Worm (Caenorhabditis elegans): ENCODE measurements around the gene Y53F4B.20.

Y53F4B.20 gene

ce11 chrII:15135886-15136285 lies 51.6 kb downstream of the Y53F4B.20 start, which contains the start of gene Y53F4B.25:
TSS of gene Y53F4B.25 (plus strand) at chrII:15136186.
- TF ChIP-seq ztf-29 (GFP tag; IDR thresholded peaks at IDR 0.05) (no peak), T22C8.4 (GFP tag; IDR thresholded peaks at IDR 0.05) (no peak), klf-2 (GFP tag; conservative IDR thresholded peaks at IDR 0.05) (no peak), ztf-23 (GFP tag; IDR thresholded peaks at IDR 0.05) (no peak), cog-1 (tag; optimal IDR thresholded peaks at IDR 0.05) (no peak), ref-1 (GFP tag; conservative IDR thresholded peaks at IDR 0.05) (no peak), flt-1 (GFP tag; IDR thresholded peaks at IDR 0.05) (no peak), tab-1 (GFP tag; IDR thresholded peaks at IDR 0.05) (no peak), med-1 (GFP tag; optimal IDR thresholded peaks at IDR 0.05; ENCODE audit: insufficient read depth) (no peak)

Measured in whole organism, midembryonic.